Worm (Caenorhabditis elegans) whole organism, mixed stage, embryonic: ENCODE measurements around the gene Y50D4C.3.
A peak's percentile ranks its signal among the peaks of the same experiment; 100 is the strongest.

ENCODE experiments used
- M03D4.4 ChIP-seq: sonication (generic microtip); optimal IDR thresholded peaks from 2 replicates; lab custom pipeline; 2017; ENCODE audit warnings: mild to moderate bottlenecking, missing genetic modification characterization, missing compliant biosample characterization
- bed-3 ChIP-seq: fragments of 200-800 bp; sonication (Bioruptor generic); optimal IDR thresholded peaks from 3 replicates; lab custom pipeline; 2018; ENCODE audit warnings: mild to moderate bottlenecking, missing genetic modification characterization, moderate library complexity, missing compliant biosample characterization
- ceh-39 ChIP-seq: fragments of 150-350 bp; optimal IDR thresholded peaks from 2 replicates; lab custom pipeline; 2014; ENCODE audit warnings: missing biosample characterization, missing genetic modification characterization
- ceh-43 ChIP-seq: fragments of 200-800 bp; sonication (Bioruptor generic); optimal IDR thresholded peaks from 2 replicates; lab custom pipeline; 2018; ENCODE audit warnings: mild to moderate bottlenecking, missing genetic modification characterization, moderate library complexity, missing compliant biosample characterization
- ceh-83 ChIP-seq: fragments of 200-800 bp; sonication (Bioruptor generic); optimal IDR thresholded peaks from 2 replicates; lab custom pipeline; 2018; ENCODE audit warnings: mild to moderate bottlenecking, missing genetic modification characterization, missing compliant biosample characterization
- ces-1 ChIP-seq: fragments of 150-350 bp; optimal IDR thresholded peaks from 2 replicates; lab custom pipeline; 2014; ENCODE audit warnings: missing biosample characterization, missing genetic modification reagents, missing genetic modification characterization
- cnd-1 ChIP-seq: fragments of 200-800 bp; sonication (Bioruptor generic); optimal IDR thresholded peaks from 2 replicates; lab custom pipeline; 2018; ENCODE audit warnings: mild to moderate bottlenecking, missing genetic modification characterization, missing compliant biosample characterization
- drap-1 ChIP-seq: fragments of 200-800 bp; sonication (Bioruptor generic); optimal IDR thresholded peaks from 3 replicates; lab custom pipeline; 2018; ENCODE audit warnings: mild to moderate bottlenecking, missing genetic modification characterization, missing compliant biosample characterization
- elt-1 ChIP-seq: sonication (generic microtip); optimal IDR thresholded peaks from 2 replicates; lab custom pipeline; 2017; ENCODE audit warnings: missing genetic modification characterization, mild to moderate bottlenecking, missing compliant biosample characterization, antibody characterized with exemption, moderate library complexity, borderline replicate concordance; ENCODE audit not compliant: insufficient read depth
- elt-3 ChIP-seq: fragments of 150-350 bp; optimal IDR thresholded peaks from 2 replicates; lab custom pipeline; 2014; ENCODE audit warnings: missing biosample characterization, missing genetic modification characterization
- flh-1 ChIP-seq: fragments of 200-800 bp; sonication (Bioruptor generic); optimal IDR thresholded peaks from 2 replicates; lab custom pipeline; 2018; ENCODE audit warnings: mild to moderate bottlenecking, missing genetic modification characterization, moderate library complexity, missing compliant biosample characterization
- ham-2 ChIP-seq: fragments of 200-800 bp; sonication (Bioruptor generic); optimal IDR thresholded peaks from 2 replicates; lab custom pipeline; 2018; ENCODE audit warnings: mild to moderate bottlenecking, missing genetic modification characterization, missing compliant biosample characterization
- hlh-1 ChIP-seq: fragments of 150-350 bp; optimal IDR thresholded peaks from 2 replicates; lab custom pipeline; 2014; ENCODE audit warnings: missing biosample characterization, missing genetic modification reagents, missing genetic modification characterization
- lin-13 ChIP-seq: fragments of 150-350 bp; optimal IDR thresholded peaks from 2 replicates; lab custom pipeline; 2014; ENCODE audit warnings: missing biosample characterization, missing genetic modification characterization
- lin-32 ChIP-seq: fragments of 200-800 bp; sonication (Bioruptor generic); optimal IDR thresholded peaks from 2 replicates; lab custom pipeline; 2018; ENCODE audit warnings: mild to moderate bottlenecking, missing genetic modification characterization, missing compliant biosample characterization
- lsy-2 ChIP-seq: fragments of 150-350 bp; optimal IDR thresholded peaks from 2 replicates; lab custom pipeline; 2014; ENCODE audit warnings: missing biosample characterization, missing genetic modification characterization
- mab-5 ChIP-seq: fragments of 150-350 bp; optimal IDR thresholded peaks from 2 replicates; lab custom pipeline; 2014; ENCODE audit warnings: missing biosample characterization, missing genetic modification characterization
- mep-1 ChIP-seq: fragments of 150-350 bp; optimal IDR thresholded peaks from 2 replicates; lab custom pipeline; 2017; ENCODE audit warnings: missing biosample characterization, missing genetic modification reagents, missing genetic modification characterization, inconsistent platforms
- mls-2 ChIP-seq: sonication (generic microtip); optimal IDR thresholded peaks from 2 replicates; lab custom pipeline; 2016; ENCODE audit warnings: mild to moderate bottlenecking, missing genetic modification characterization, moderate library complexity, missing compliant biosample characterization
- nhr-2 ChIP-seq: fragments of 150-350 bp; optimal IDR thresholded peaks from 2 replicates; lab custom pipeline; 2014; ENCODE audit warnings: missing biosample characterization, missing genetic modification characterization
- nhr-237 ChIP-seq: fragments of 150-350 bp; optimal IDR thresholded peaks from 2 replicates; lab custom pipeline; 2014; ENCODE audit warnings: missing biosample characterization, missing genetic modification characterization
- nhr-28 ChIP-seq: fragments of 150-350 bp; optimal IDR thresholded peaks from 2 replicates; lab custom pipeline; 2014; ENCODE audit warnings: missing biosample characterization, missing genetic modification characterization
- nhr-76 ChIP-seq: sonication (generic microtip); optimal IDR thresholded peaks from 2 replicates; lab custom pipeline; 2017; ENCODE audit warnings: missing biosample characterization, missing genetic modification characterization
- pha-4 ChIP-seq: fragments of 150-350 bp; optimal IDR thresholded peaks from 2 replicates; lab custom pipeline; 2018; ENCODE audit warnings: missing biosample characterization, missing genetic modification reagents, missing genetic modification characterization
- sem-2 ChIP-seq: fragments of 200-800 bp; sonication (Bioruptor generic); optimal IDR thresholded peaks from 2 replicates; lab custom pipeline; 2018; ENCODE audit warnings: mild to moderate bottlenecking, missing genetic modification characterization, missing compliant biosample characterization
- sptf-1 ChIP-seq: sonication (generic microtip); optimal IDR thresholded peaks from 2 replicates; lab custom pipeline; 2017; ENCODE audit warnings: mild to moderate bottlenecking, missing genetic modification characterization, moderate library complexity, missing compliant biosample characterization
- tbx-8 ChIP-seq: fragments of 200-800 bp; sonication (Bioruptor generic); optimal IDR thresholded peaks from 2 replicates; lab custom pipeline; 2018; ENCODE audit warnings: mild to moderate bottlenecking, missing genetic modification characterization, moderate library complexity, missing compliant biosample characterization
- unc-120 ChIP-seq: sonication (generic microtip); optimal IDR thresholded peaks from 2 replicates; lab custom pipeline; 2017; ENCODE audit warnings: missing genetic modification characterization, missing compliant biosample characterization; ENCODE audit not compliant: poor library complexity, severe bottlenecking
- unc-39 ChIP-seq: fragments of 150-350 bp; optimal IDR thresholded peaks from 2 replicates; lab custom pipeline; 2014; ENCODE audit warnings: missing biosample characterization, missing genetic modification characterization
- unc-62 ChIP-seq: fragments of 150-350 bp; optimal IDR thresholded peaks from 2 replicates; lab custom pipeline; 2014; ENCODE audit warnings: missing biosample characterization, missing genetic modification reagents, missing genetic modification characterization
- zip-8 ChIP-seq: fragments of 150-350 bp; optimal IDR thresholded peaks from 2 replicates; lab custom pipeline; 2014; ENCODE audit warnings: missing biosample characterization, missing genetic modification characterization
- ztf-11 ChIP-seq: fragments of 150-350 bp; optimal IDR thresholded peaks from 2 replicates; lab custom pipeline; 2014; ENCODE audit warnings: missing biosample characterization, missing genetic modification characterization

The Y50D4C.3 gene

ce11 chrV:975184-975583, 30.1 kb upstream of the Y50D4C.3 start:
- peak; percentile 43 for TF ChIP-seq lsy-2 (tag; lab: Kevin White, UChicago)
- no peak for TF ChIP-seq elt-3 (tag; lab: Kevin White, UChicago)
- TF ChIP-seq unc-39 = no peak
- peak; percentile 50 for TF ChIP-seq drap-1 (GFP tag; lab: Kevin White, UChicago)
- peak; percentile 77 for TF ChIP-seq lin-32 (GFP tag; lab: Kevin White, UChicago)
- TF ChIP-seq nhr-28 = no peak
- peak; percentile 83 for TF ChIP-seq unc-120 (tag; lab: Kevin White, UChicago)
- peak; percentile 74 for TF ChIP-seq cnd-1 (tag; lab: Kevin White, UChicago)
- TF ChIP-seq nhr-237 (tag; lab: Kevin White, UChicago) = peak; percentile 33
- TF ChIP-seq lin-13 (tag; lab: Kevin White, UChicago) = peak; percentile 9
- peak; percentile 30 for TF ChIP-seq M03D4.4 (tag; lab: Kevin White, UChicago)
- peak; percentile 42 for TF ChIP-seq tbx-8
- no peak for TF ChIP-seq nhr-76 (tag; lab: Kevin White, UChicago)
- TF ChIP-seq nhr-2 = peak; percentile 32
- peak; percentile 12 for TF ChIP-seq hlh-1 (tag; lab: Kevin White, UChicago)
- TF ChIP-seq unc-62 = peak; percentile 98
- peak; percentile 37 for TF ChIP-seq mep-1 (tag; lab: Kevin White, UChicago)
- peak; percentile 66 for TF ChIP-seq mls-2 (tag; lab: Kevin White, UChicago)
- TF ChIP-seq sptf-1 (tag; lab: Kevin White, UChicago) = peak; percentile 65
- peak; percentile 23 for TF ChIP-seq ztf-11 (tag; lab: Kevin White, UChicago)
- TF ChIP-seq ham-2 (GFP tag; lab: Kevin White, UChicago) = peak; percentile 7
- no peak for TF ChIP-seq mab-5 (tag; lab: Kevin White, UChicago)
- TF ChIP-seq ceh-83 (GFP tag; lab: Kevin White, UChicago) = no peak
- TF ChIP-seq pha-4 = no peak
- TF ChIP-seq ces-1 (GFP tag; lab: Kevin White, UChicago) = peak; percentile 85

DNA sequence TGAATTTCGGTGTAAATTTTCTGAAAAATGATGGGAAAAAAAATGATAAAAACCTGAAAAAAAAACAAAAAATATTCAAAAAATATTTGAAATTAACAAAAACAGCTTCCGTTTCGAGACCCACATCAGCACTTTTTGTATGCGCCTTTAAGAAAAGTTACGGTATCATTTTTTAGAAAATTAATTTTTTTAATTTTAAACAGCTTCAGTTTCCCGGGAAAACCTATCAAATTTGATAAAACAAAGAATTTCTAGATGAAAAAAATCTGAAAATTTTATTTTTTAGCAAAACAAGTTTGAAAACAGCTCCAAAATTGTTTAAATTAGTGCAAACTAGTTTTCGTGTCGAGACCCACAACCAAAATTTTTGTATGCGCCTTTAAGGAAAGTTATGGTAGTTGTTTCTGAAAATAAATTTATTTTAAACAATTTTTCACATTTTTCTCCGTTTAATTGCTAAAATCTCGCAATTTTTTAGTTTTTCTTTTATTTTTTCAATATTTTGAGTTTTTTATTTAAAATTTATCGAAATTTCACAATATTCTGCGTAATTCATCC, 24.0 kb upstream of the Y50D4C.3 start:
- TF ChIP-seq cnd-1 (tag; lab: Kevin White, UChicago) (no peak), lin-32 (GFP tag; lab: Kevin White, UChicago) (no peak), zip-8 (tag; lab: Kevin White, UChicago) (no peak), ceh-43 (GFP tag; lab: Kevin White, UChicago) (no peak), pha-4 (no peak), lin-13 (tag; lab: Kevin White, UChicago) (no peak), M03D4.4 (tag; lab: Kevin White, UChicago) (no peak), unc-62 (no peak), ceh-39 (tag; lab: Kevin White, UChicago) (no peak), nhr-76 (tag; lab: Kevin White, UChicago) (no peak), elt-1 (no peak), unc-120 (tag; lab: Kevin White, UChicago) (no peak), sem-2 (GFP tag; lab: Kevin White, UChicago) (no peak), nhr-237 (tag; lab: Kevin White, UChicago) (no peak), mls-2 (tag; lab: Kevin White, UChicago) (no peak)

DNA sequence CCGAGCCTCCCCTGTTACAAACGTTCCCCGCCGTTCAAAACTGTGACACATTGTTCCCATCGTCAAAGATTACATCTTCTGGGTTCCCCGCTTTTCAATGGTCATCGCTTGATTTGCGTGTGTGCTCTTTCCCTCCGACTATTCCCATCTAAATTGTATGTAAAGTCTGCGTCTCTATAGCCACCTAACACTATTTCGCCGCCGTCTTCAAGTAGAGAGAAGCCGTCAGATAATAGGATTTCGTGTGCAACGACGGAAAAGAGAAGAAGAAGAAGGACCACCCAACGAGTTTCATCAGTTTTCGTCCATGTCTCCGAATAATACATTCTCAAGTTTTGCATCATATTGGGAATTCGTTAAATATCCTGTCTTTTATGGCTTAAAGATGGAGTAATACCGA, 21.1 kb upstream of the Y50D4C.3 start:
- TF ChIP-seq ces-1 (GFP tag; lab: Kevin White, UChicago) = peak; percentile 100
- TF ChIP-seq mep-1 (tag; lab: Kevin White, UChicago) = peak; percentile 40
- peak; percentile 37 for TF ChIP-seq mls-2 (tag; lab: Kevin White, UChicago)
- TF ChIP-seq elt-3 (tag; lab: Kevin White, UChicago) = no peak

- TF ChIP-seq ces-1 (GFP tag; lab: Kevin White, UChicago) = peak; percentile 34
- no peak for TF ChIP-seq flh-1 (GFP tag; lab: Kevin White, UChicago)
- no peak for TF ChIP-seq pha-4
- TF ChIP-seq elt-1 = no peak
- no peak for TF ChIP-seq bed-3 (GFP tag; lab: Kevin White, UChicago)
- no peak for TF ChIP-seq ham-2 (GFP tag; lab: Kevin White, UChicago)
- TF ChIP-seq ceh-43 (GFP tag; lab: Kevin White, UChicago) = no peak
- no peak for TF ChIP-seq M03D4.4 (tag; lab: Kevin White, UChicago)
- no peak for TF ChIP-seq unc-62
- TF ChIP-seq elt-3 (tag; lab: Kevin White, UChicago) = no peak
- TF ChIP-seq mep-1 (tag; lab: Kevin White, UChicago) = peak; percentile 41
- TF ChIP-seq unc-39 = no peak
- no peak for TF ChIP-seq lin-13 (tag; lab: Kevin White, UChicago)
- peak; percentile 6 for TF ChIP-seq unc-120 (tag; lab: Kevin White, UChicago)
Measured at ce11 chrV:964739-965283, 19.8 kb upstream of the Y50D4C.3 start, which contains the start of gene sqv-6. TSS of gene sqv-6 (minus strand) at chrV:964789.
